Fruit fly (Drosophila melanogaster): Measurements from ENCODE around the gene CG14042.
A peak's percentile ranks its signal among the peaks of the same experiment; 100 is the strongest.

CG14042 gene

dm6 chr2L:5009306-5010030 is 28.0 kb upstream of the CG14042 start, which contains the start of gene Rtnl1 (continued):
- peak; percentile 99 for TF ChIP-seq chinmo (GFP tag; IDR thresholded peaks at IDR 0.05; ENCODE audit: partially characterized antibody)
- peak; percentile 94 for TF ChIP-seq hkb (optimal IDR thresholded peaks at IDR 0.05)
- TF ChIP-seq hkb (GFP tag; IDR thresholded peaks at IDR 0.05) = no peak; the same call in 1 of the 2 replicates
- peak; percentile 60 for TF ChIP-seq CG2712 (tag; optimal IDR thresholded peaks at IDR 0.05)
- TF ChIP-seq Dref (GFP tag; IDR thresholded peaks at IDR 0.05) = peak; percentile 69
- TF ChIP-seq zen2 (GFP tag; IDR thresholded peaks at IDR 0.05; ENCODE audit: partially characterized antibody) = peak; percentile 79
- peak; percentile 63 for TF ChIP-seq sug (tag; optimal IDR thresholded peaks at IDR 0.05)
- TF ChIP-seq twi (tag; optimal IDR thresholded peaks at IDR 0.05) = no peak
- TF ChIP-seq CG12744 (GFP tag; optimal IDR thresholded peaks at IDR 0.05) = peak; percentile 46
- TF ChIP-seq Max (GFP tag; optimal IDR thresholded peaks at IDR 0.05) = no peak
- TF ChIP-seq Drgx (GFP tag; IDR thresholded peaks at IDR 0.05) = no peak
- peak; percentile 81 for TF ChIP-seq phol (tag; optimal IDR thresholded peaks at IDR 0.05)
- TF ChIP-seq bsh (GFP tag; optimal IDR thresholded peaks at IDR 0.05) = no peak
- TF ChIP-seq CG9876 (GFP tag; optimal IDR thresholded peaks at IDR 0.05) = peak; percentile 59
- TF ChIP-seq CG11398 (GFP tag; optimal IDR thresholded peaks at IDR 0.05) = no peak
- no peak for TF ChIP-seq CG17612 (GFP tag; IDR thresholded peaks at IDR 0.05)
- peak; percentile 66 for TF ChIP-seq CG8478 (optimal IDR thresholded peaks at IDR 0.05)
- TF ChIP-seq fd3F (GFP tag; optimal IDR thresholded peaks at IDR 0.05) = no peak
- peak; percentile 45 for TF ChIP-seq luna (GFP tag; optimal IDR thresholded peaks at IDR 0.05)
- TF ChIP-seq CG14710 (tag; optimal IDR thresholded peaks at IDR 0.05) = peak; percentile 68
- TF ChIP-seq pros (GFP tag; optimal IDR thresholded peaks at IDR 0.05) = no peak
- TF ChIP-seq CG13775 (GFP tag; optimal IDR thresholded peaks at IDR 0.05) = no peak
- no peak for TF ChIP-seq Sox100B (GFP tag; optimal IDR thresholded peaks at IDR 0.05)
- no peak for TF ChIP-seq CG43689 (GFP tag; IDR thresholded peaks at IDR 0.05)
- TF ChIP-seq CG15696 (tag; optimal IDR thresholded peaks at IDR 0.05) = no peak
- no peak for TF ChIP-seq Fer2 (tag; optimal IDR thresholded peaks at IDR 0.05)
- TF ChIP-seq sens-2 (GFP tag; IDR thresholded peaks at IDR 0.05) = no peak
- peak; percentile 18 for TF ChIP-seq dmrt11E (tag; optimal IDR thresholded peaks at IDR 0.05)
- peak; percentile 67 for TF ChIP-seq Abd-B (GFP tag; optimal IDR thresholded peaks at IDR 0.05)
- no peak for TF ChIP-seq vfl (GFP tag; optimal IDR thresholded peaks at IDR 0.05)
- TF ChIP-seq jigr1 (GFP tag; IDR thresholded peaks at IDR 0.05) = no peak
- TF ChIP-seq prd (optimal IDR thresholded peaks at IDR 0.05) = no peak
- no peak for TF ChIP-seq prd (GFP tag; IDR thresholded peaks at IDR 0.05)
- TF ChIP-seq Hmx (GFP tag; optimal IDR thresholded peaks at IDR 0.05) = no peak
- peak; percentile 23 for TF ChIP-seq CG16863 (GFP tag; optimal IDR thresholded peaks at IDR 0.05)
- TF ChIP-seq org-1 (GFP tag; optimal IDR thresholded peaks at IDR 0.05) = no peak
- TF ChIP-seq CG2889 (GFP tag; IDR thresholded peaks at IDR 0.05) = no peak
- no peak for TF ChIP-seq CG10959 (GFP tag; IDR thresholded peaks at IDR 0.05)
- TF ChIP-seq CG4820 (GFP tag; optimal IDR thresholded peaks at IDR 0.05) = no peak
- no peak for TF ChIP-seq CG15269 (tag; optimal IDR thresholded peaks at IDR 0.05)
- no peak for TF ChIP-seq Chrac-16 (GFP tag; optimal IDR thresholded peaks at IDR 0.05)
- no peak for TF ChIP-seq oc (tag; optimal IDR thresholded peaks at IDR 0.05)
- TF ChIP-seq CG4328 (GFP tag; optimal IDR thresholded peaks at IDR 0.05) = no peak
- no peak for TF ChIP-seq Hr39 (optimal IDR thresholded peaks at IDR 0.05)
- peak; percentile 33 for TF ChIP-seq CG3995 (GFP tag; optimal IDR thresholded peaks at IDR 0.05)
- no peak for TF ChIP-seq ssp (GFP tag; IDR thresholded peaks at IDR 0.05)
- no peak for TF ChIP-seq CG16779 (GFP tag; IDR thresholded peaks at IDR 0.05)
- peak; percentile 87 for TF ChIP-seq Myb (GFP tag; optimal IDR thresholded peaks at IDR 0.05)
- no peak for TF ChIP-seq unpg (GFP tag; optimal IDR thresholded peaks at IDR 0.05)
- TF ChIP-seq H2.0 (GFP tag; IDR thresholded peaks at IDR 0.05) = no peak
- TF ChIP-seq CG13424 (tag; optimal IDR thresholded peaks at IDR 0.05) = peak; percentile 28
- peak; percentile 48 for TF ChIP-seq CoRest (tag; optimal IDR thresholded peaks at IDR 0.05)
